Worm (Caenorhabditis elegans) whole organism, midembryonic: ENCODE results near the gene C25A8.1.

Experiments used
- cog-1 ChIP-seq: sonication (generic microtip); optimal IDR thresholded peaks from 2 replicates; lab custom pipeline; 2016; ENCODE audit warnings: missing genetic modification characterization, missing compliant biosample characterization
- flt-1 ChIP-seq: fragments of 200-800 bp; sonication (Bioruptor generic); IDR thresholded peaks from 2 replicates; pipeline ENCODE4 v1.3.6; 2022; ENCODE audit warnings: missing genetic modification characterization, missing compliant biosample characterization
- klf-2 ChIP-seq: fragments of 200-800 bp; sonication (Bioruptor generic); conservative IDR thresholded peaks from 2 replicates; pipeline ENCODE4 v1.3.6; 2022; ENCODE audit warnings: missing genetic modification reagents, missing genetic modification characterization, missing compliant biosample characterization
- med-1 ChIP-seq: sonication (generic microtip); optimal IDR thresholded peaks from 2 replicates; lab custom pipeline; 2017; ENCODE audit warnings: missing genetic modification characterization, mild to moderate bottlenecking, missing compliant biosample characterization, antibody characterized with exemption, missing genetic modification reagents; ENCODE audit not compliant: insufficient read depth
- ref-1 ChIP-seq: fragments of 200-800 bp; sonication (Bioruptor generic); conservative IDR thresholded peaks from 2 replicates; pipeline ENCODE4 v1.3.6; 2022; ENCODE audit warnings: missing genetic modification reagents, missing genetic modification characterization, missing compliant biosample characterization
- tab-1 ChIP-seq: fragments of 200-800 bp; sonication (Bioruptor generic); IDR thresholded peaks from 2 replicates; pipeline ENCODE4 v1.3.6; 2022; ENCODE audit warnings: missing genetic modification characterization, missing compliant biosample characterization
- ztf-23 ChIP-seq: fragments of 200-800 bp; sonication (Bioruptor generic); IDR thresholded peaks from 2 replicates; pipeline ENCODE4 v1.3.6; 2022; ENCODE audit warnings: missing genetic modification reagents, missing genetic modification characterization, missing compliant biosample characterization
- ztf-29 ChIP-seq: fragments of 200-800 bp; sonication (Bioruptor generic); IDR thresholded peaks from 2 replicates; pipeline ENCODE4 v1.3.6; 2022; ENCODE audit warnings: missing genetic modification reagents, missing genetic modification characterization, missing compliant biosample characterization

- no peak for TF ChIP-seq tab-1
- no peak for TF ChIP-seq flt-1 (GFP tag; lab: Robert Waterston, UW)
- no peak for TF ChIP-seq ztf-23 (GFP tag; lab: Robert Waterston, UW)
- no peak for TF ChIP-seq med-1 (GFP tag; lab: Kevin White, UChicago)
- TF ChIP-seq ztf-29 (GFP tag; lab: Robert Waterston, UW) = no peak
- TF ChIP-seq ref-1 (GFP tag; lab: Robert Waterston, UW) = no peak
- TF ChIP-seq cog-1 (tag; lab: Kevin White, UChicago) = no peak
- no peak for TF ChIP-seq klf-2
These were observed at the start of gene C25A8.1 for ce11 chrIV:7010835-7011234.
